Worm (Caenorhabditis elegans) whole organism, L4 larva: ENCODE data around the gene R10F2.5.

Experiments
- F10B5.3 ChIP-seq: sonication (generic microtip); optimal IDR thresholded peaks from 2 replicates; lab custom pipeline; 2016; ENCODE audit warnings: mild to moderate bottlenecking, missing genetic modification characterization, missing compliant biosample characterization
- Y5F2A.4 ChIP-seq: fragments of 200-800 bp; sonication (Bioruptor generic); optimal IDR thresholded peaks from 2 replicates; lab custom pipeline; 2018; ENCODE audit warnings: mild to moderate bottlenecking, missing genetic modification characterization, missing compliant biosample characterization
- ama-1 ChIP-seq: fragments of 150-350 bp; optimal IDR thresholded peaks from 2 replicates; lab custom pipeline; 2014; ENCODE audit warnings: inconsistent platforms, mixed read lengths
- ceh-20 ChIP-seq: fragments of 200-800 bp; sonication (Bioruptor generic); IDR thresholded peaks from 2 replicates; pipeline ENCODE4 v1.3.6; 2022; ENCODE audit warnings: missing genetic modification reagents, missing genetic modification characterization, missing compliant biosample characterization
- ces-1 ChIP-seq: fragments of 150-350 bp; sonication (generic microtip); optimal IDR thresholded peaks from 4 replicates; lab custom pipeline; 2014; ENCODE audit warnings: missing biosample characterization, missing genetic modification reagents, missing genetic modification characterization
- daf-16 ChIP-seq, 3 experiments: sonication (generic microtip); optimal IDR thresholded peaks; 2 replicates each; lab custom pipeline; 2016 to 2017; ENCODE audit warnings: missing genetic modification characterization in 3 of 3, missing genetic modification reagents in 3 of 3, mild to moderate bottlenecking in 2 of 3, missing compliant biosample characterization in 2 of 3, missing biosample characterization in 1 of 3, moderate library complexity in 1 of 3
- dpl-1 ChIP-seq: fragments of 150-350 bp; optimal IDR thresholded peaks from 2 replicates; lab custom pipeline; 2014; ENCODE audit warnings: missing biosample characterization, missing genetic modification reagents, missing genetic modification characterization
- fkh-10 ChIP-seq: fragments of 150-350 bp; optimal IDR thresholded peaks from 2 replicates; lab custom pipeline; 2014; ENCODE audit warnings: missing biosample characterization, missing genetic modification reagents, missing genetic modification characterization
- mdl-1 ChIP-seq, 2 experiments: fragments of 150-350 bp in 1 of 2; sonication (generic microtip) in 1 of 2; optimal IDR thresholded peaks; 2 replicates each; lab custom pipeline; 2014 to 2017; ENCODE audit warnings: missing biosample characterization in 2 of 2, missing genetic modification characterization in 2 of 2
- nhr-41 ChIP-seq: fragments of 200-800 bp; sonication (Bioruptor generic); IDR thresholded peaks from 2 replicates; pipeline ENCODE4 v1.3.6; 2022; ENCODE audit warnings: missing genetic modification reagents, missing genetic modification characterization, missing compliant biosample characterization
- saeg-2 ChIP-seq: fragments of 200-800 bp; sonication (Bioruptor generic); IDR thresholded peaks from 2 replicates; pipeline ENCODE4 v1.3.6; 2022; ENCODE audit warnings: missing genetic modification reagents, missing genetic modification characterization, missing compliant biosample characterization
- unc-62 ChIP-seq, 3 experiments: fragments of 150-350 bp in 1 of 3; sonication (generic microtip); optimal IDR thresholded peaks in 2 of 3; peaks in 1 of 3; 1 replicate in 1 of 3; 2 replicates in 2 of 3; lab custom pipeline; 2014 to 2017; ENCODE audit warnings: missing biosample characterization in 3 of 3, missing genetic modification characterization in 3 of 3, missing genetic modification reagents in 3 of 3, missing genotype in 1 of 3
- zag-1 ChIP-seq: fragments of 150-350 bp; optimal IDR thresholded peaks from 2 replicates; lab custom pipeline; 2014; ENCODE audit warnings: missing biosample characterization, missing genetic modification characterization

DNA sequence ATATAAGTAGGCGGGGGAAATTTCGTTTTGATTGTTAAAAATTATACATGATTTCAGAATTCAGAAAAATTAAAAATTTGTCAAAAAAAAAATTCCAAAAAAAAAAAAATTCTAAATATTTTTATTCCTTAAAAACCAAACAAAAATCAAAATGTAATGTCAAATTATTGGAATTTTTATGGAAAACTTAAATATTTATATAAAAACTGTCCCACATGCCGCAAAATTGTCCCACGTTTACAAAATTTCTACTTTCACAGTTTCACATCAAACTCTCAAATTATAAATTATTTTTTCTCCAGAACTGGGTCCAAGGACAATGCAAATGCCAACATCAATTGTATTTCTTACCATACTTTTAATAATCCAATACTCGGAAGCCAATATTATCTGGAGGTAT lies 33.1 kb downstream of the R10F2.5 start, which contains the start of gene F56F11.1:
- TF ChIP-seq saeg-2 (GFP tag; lab: Robert Waterston, UW) (no peak), zag-1 (tag; lab: Kevin White, UChicago) (no peak), ces-1 (GFP tag; lab: Kevin White, UChicago) (no peak), Y5F2A.4 (GFP tag; lab: Kevin White, UChicago) (no peak), fkh-10 (no peak), mdl-1 (tag; optimal IDR thresholded peaks at IDR 0.05; lab: Kevin White, UChicago) (no peak), nhr-41 (GFP tag; lab: Robert Waterston, UW) (no peak), dpl-1 (GFP tag; lab: Kevin White, UChicago) (no peak), F10B5.3 (no peak), unc-62 (GFP tag; optimal IDR thresholded peaks at IDR 0.05 in 1 of 2; lab: Kevin White, UChicago) (no peak), unc-62 (tag; optimal IDR thresholded peaks at IDR 0.05; lab: Kevin White, UChicago) (no peak), ceh-20 (GFP tag; lab: Robert Waterston, UW) (no peak), daf-16 (GFP tag; optimal IDR thresholded peaks at IDR 0.05; lab: Kevin White, UChicago) (no peak), daf-16 (tag; optimal IDR thresholded peaks at IDR 0.05; lab: Kevin White, UChicago) (no peak), ama-1 (lab: Kevin White, UChicago) (no peak)
